Worm (Caenorhabditis elegans): Measurements from ENCODE around the gene kgb-2.

The kgb-2 gene

DNA sequence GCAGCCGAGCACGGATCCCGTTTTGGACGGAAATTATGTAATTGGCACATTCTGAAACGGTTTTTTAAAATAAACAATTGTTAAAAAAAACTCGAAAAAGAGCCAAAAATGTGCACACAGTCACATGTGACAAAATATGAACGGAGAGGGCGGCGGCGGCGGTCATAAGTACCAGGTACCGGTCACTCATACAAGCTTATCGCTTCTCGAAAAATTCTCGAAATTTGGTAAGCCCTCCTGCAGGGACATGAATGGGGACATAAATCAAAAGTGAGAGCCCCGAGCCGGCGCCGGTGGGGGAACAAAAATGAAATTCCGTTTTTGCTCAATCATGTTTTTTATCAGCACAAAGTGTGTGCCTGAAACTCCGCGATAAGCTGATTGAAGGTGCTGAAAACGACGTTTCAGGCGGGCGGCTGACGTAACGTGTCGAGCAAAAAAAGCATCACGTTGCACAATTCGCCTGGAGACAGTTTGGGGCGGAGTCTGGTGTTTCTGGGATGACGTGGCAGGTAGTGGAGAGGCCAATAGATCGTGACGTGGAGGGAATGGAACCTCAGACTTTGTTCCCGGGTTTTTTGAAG lies 6.5 kb downstream of the kgb-2 start, which contains the start of gene ltah-1.2 (continued):
- TF ChIP-seq Y75B8A.6 (GFP tag; IDR thresholded peaks at IDR 0.05): no peak
- no peak for TF ChIP-seq ceh-62 (tag; optimal IDR thresholded peaks at IDR 0.05)
- peak; percentile 40; the same call in 1 of the 2 replicates for TF ChIP-seq ctbp-1 (GFP tag; IDR thresholded peaks at IDR 0.05)
- TF ChIP-seq nhr-41 (GFP tag; IDR thresholded peaks at IDR 0.05): 0 out of 2 replicates have a peak, but pooled peaks have one; percentile 25
- no peak for TF ChIP-seq nhr-6 (tag; optimal IDR thresholded peaks at IDR 0.05)
- TF ChIP-seq mxl-2 (GFP tag; conservative IDR thresholded peaks at IDR 0.05): no peak
- TF ChIP-seq hlh-11 (tag; optimal IDR thresholded peaks at IDR 0.05): peak; percentile 86
- TF ChIP-seq ceh-20 (GFP tag; IDR thresholded peaks at IDR 0.05): 0 out of 2 replicates have a peak, but pooled peaks have one; percentile 65
- no peak for TF ChIP-seq R02D3.7 (tag; optimal IDR thresholded peaks at IDR 0.05)
- TF ChIP-seq php-3 (GFP tag; IDR thresholded peaks at IDR 0.05): peak; percentile 93
- no peak for TF ChIP-seq daf-16 (GFP tag; optimal IDR thresholded peaks at IDR 0.05)
- TF ChIP-seq daf-16 (tag; optimal IDR thresholded peaks at IDR 0.05): peak; percentile 11

DNA sequence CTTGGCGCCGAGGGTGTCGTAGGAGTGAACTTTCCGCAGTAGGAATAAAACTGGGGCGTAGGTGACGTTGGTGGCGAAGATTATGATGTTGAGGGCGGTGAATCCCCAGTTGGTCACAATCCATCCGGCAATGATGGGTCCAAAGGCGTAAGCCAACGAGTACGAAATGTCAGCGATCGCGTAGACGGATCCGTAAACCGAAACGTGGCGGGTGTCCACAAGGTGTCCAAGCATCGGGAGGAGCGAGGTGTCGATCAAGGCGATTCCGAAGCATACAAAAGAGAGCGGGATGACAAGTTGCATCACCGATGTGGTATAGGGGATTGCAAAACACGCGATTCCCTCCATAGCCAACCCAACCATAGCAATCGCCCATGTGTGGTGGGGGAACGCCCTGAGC lies 12.1 kb downstream of the kgb-2 start:
- TF ChIP-seq lin-13 (GFP tag; optimal IDR thresholded peaks at IDR 0.05) (no peak), skn-1 (tag; optimal IDR thresholded peaks at IDR 0.05) (no peak)

DNA sequence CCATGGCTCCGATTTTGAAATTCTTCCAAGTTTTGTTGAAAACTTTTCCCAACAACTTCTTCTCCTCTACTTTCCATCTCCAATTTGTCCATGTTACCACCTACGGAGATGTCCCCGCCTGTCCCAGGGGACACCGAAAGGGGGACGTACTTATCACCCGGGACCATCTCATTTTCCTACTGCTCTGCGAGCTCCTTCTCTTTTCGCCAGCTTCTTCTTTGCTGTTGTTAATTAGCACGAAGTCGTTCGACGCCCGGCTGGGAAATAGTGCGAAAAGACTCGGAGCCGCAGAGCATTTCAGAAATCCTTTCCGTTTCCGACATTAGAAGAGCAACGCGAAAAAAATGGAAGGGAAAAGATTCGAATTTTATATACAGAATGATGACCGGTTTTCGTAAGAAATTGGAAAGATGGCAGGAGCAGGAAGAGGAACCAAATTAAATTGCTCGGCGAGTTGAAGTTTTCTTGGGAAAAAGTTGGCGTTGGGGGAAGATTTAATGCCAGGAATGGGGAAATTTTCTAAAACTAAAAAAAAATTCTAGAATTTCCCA lies 15.3 kb downstream of the kgb-2 start:
- no peak for TF ChIP-seq lir-3 (tag; optimal IDR thresholded peaks at IDR 0.05)
- TF ChIP-seq lsy-2 (tag; optimal IDR thresholded peaks at IDR 0.05): no peak
- no peak for TF ChIP-seq saeg-2 (GFP tag; IDR thresholded peaks at IDR 0.05)
- no peak for TF ChIP-seq F44E2.7 (GFP tag; IDR thresholded peaks at IDR 0.05)
- TF ChIP-seq gei-8 (GFP tag; optimal IDR thresholded peaks at IDR 0.05): no peak
- TF ChIP-seq zfp-3 (GFP tag; conservative IDR thresholded peaks at IDR 0.05): no peak
- no peak for TF ChIP-seq T20F7.1 (GFP tag; optimal IDR thresholded peaks at IDR 0.05)
- TF ChIP-seq dmd-8 (GFP tag; IDR thresholded peaks at IDR 0.05): no peak
- TF ChIP-seq ceh-62 (tag; optimal IDR thresholded peaks at IDR 0.05): no peak
- TF ChIP-seq hif-1 (tag; optimal IDR thresholded peaks at IDR 0.05): no peak
- no peak for TF ChIP-seq snpc-4 (tag; optimal IDR thresholded peaks at IDR 0.05)
- TF ChIP-seq egl-43 (GFP tag; IDR thresholded peaks at IDR 0.05): 0 out of 2 replicates have a peak, but pooled peaks have one; percentile 23
- no peak for TF ChIP-seq nhr-48 (tag; optimal IDR thresholded peaks at IDR 0.05)
- TF ChIP-seq nhr-25 (tag; optimal IDR thresholded peaks at IDR 0.05; ENCODE audit: borderline replicate concordance, insufficient read depth): no peak
- no peak for TF ChIP-seq ZK546.5 (tag; optimal IDR thresholded peaks at IDR 0.05)
- no peak for TF ChIP-seq Y48G9A.11 (GFP tag; IDR thresholded peaks at IDR 0.05)
- TF ChIP-seq zfp-2 (tag; optimal IDR thresholded peaks at IDR 0.05): no peak
- TF ChIP-seq madf-9 (GFP tag; conservative IDR thresholded peaks at IDR 0.05): no peak
- TF ChIP-seq lim-7 (GFP tag; IDR thresholded peaks at IDR 0.05): no peak
- peak; percentile 9; the same call in 1 of the 2 replicates for TF ChIP-seq ctbp-1 (GFP tag; IDR thresholded peaks at IDR 0.05)
- no peak for TF ChIP-seq hlh-11 (tag; optimal IDR thresholded peaks at IDR 0.05)
- no peak for TF ChIP-seq hmg-1.1 (GFP tag; IDR thresholded peaks at IDR 0.05)
- no peak for TF ChIP-seq zip-2 (tag; optimal IDR thresholded peaks at IDR 0.05)
- no peak for TF ChIP-seq Y5F2A.4 (GFP tag; optimal IDR thresholded peaks at IDR 0.05)
- peak in 1 of 2 experiments; percentile 57 for TF ChIP-seq unc-62 (GFP tag; optimal IDR thresholded peaks at IDR 0.05 in 1 of 2)
- TF ChIP-seq unc-62 (tag; optimal IDR thresholded peaks at IDR 0.05): no peak
- no peak for TF ChIP-seq nhr-10 (tag; optimal IDR thresholded peaks at IDR 0.05)
- no peak for TF ChIP-seq nhr-41 (GFP tag; IDR thresholded peaks at IDR 0.05)
- TF ChIP-seq dpl-1 (GFP tag; optimal IDR thresholded peaks at IDR 0.05): no peak
- TF ChIP-seq spr-3 (GFP tag; optimal IDR thresholded peaks at IDR 0.05): no peak
- no peak for TF ChIP-seq nhr-42 (GFP tag; IDR thresholded peaks at IDR 0.05)
- TF ChIP-seq aha-1 (tag): peak; percentile 67
- TF ChIP-seq F26F4.8 (GFP tag; conservative IDR thresholded peaks at IDR 0.05): no peak
- no peak for TF ChIP-seq fos-1 (tag; optimal IDR thresholded peaks at IDR 0.05)

Data from whole organism, L4 larva.